Fruit fly (Drosophila melanogaster): ENCODE results near the gene RpS17.

Gene RpS17

DNA sequence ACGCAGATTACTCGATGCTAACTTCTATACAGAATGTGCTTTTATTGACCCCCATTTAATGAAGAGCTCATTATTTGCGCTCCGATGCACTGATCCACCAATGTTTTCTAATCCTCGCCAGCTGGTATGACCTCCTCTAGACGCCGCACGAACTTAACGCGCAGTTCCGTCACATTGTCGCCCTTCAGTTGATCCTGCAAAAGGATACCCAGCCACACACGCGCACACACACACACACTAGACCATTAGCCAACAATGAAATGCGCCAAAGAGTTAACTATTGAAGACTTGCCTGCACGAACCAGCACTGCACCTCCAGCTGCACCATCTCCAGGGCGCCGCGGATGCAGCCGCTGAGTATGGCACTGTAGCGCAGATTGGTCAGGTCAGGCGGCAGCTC, 9.2 kb upstream of the RpS17 start:
- no peak for TF ChIP-seq ttk (optimal IDR thresholded peaks at IDR 0.05)
- no peak for TF ChIP-seq Sin3A (optimal IDR thresholded peaks at IDR 0.05)
- no peak for TF ChIP-seq insv (optimal IDR thresholded peaks at IDR 0.05)
- no peak for TF ChIP-seq h (optimal IDR thresholded peaks at IDR 0.05)
- no peak for TF ChIP-seq Myc (optimal IDR thresholded peaks at IDR 0.05)
- TF ChIP-seq psq (optimal IDR thresholded peaks at IDR 0.05): no peak

DNA sequence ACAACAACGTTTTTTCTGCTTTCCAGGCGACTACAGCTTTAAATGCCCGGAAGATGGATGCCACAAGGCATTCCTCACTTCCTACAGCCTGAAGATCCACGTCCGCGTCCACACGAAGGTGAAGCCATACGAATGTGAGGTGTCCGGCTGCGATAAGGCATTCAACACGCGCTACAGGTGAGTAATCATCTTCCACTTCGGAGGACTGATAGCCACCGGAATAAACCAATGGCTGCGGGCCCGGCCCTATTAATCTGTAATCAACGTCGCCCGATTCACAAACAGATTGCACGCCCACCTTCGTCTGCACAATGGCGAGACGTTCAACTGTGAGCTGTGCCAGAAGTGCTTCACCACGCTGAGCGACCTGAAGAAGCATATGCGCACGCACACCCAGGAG, 6.2 kb upstream of the RpS17 start:
- TF ChIP-seq ttk (optimal IDR thresholded peaks at IDR 0.05) (no peak), Myc (optimal IDR thresholded peaks at IDR 0.05) (no peak), psq (optimal IDR thresholded peaks at IDR 0.05) (no peak), h (optimal IDR thresholded peaks at IDR 0.05) (no peak), Sin3A (optimal IDR thresholded peaks at IDR 0.05) (no peak), insv (optimal IDR thresholded peaks at IDR 0.05) (no peak)

DNA sequence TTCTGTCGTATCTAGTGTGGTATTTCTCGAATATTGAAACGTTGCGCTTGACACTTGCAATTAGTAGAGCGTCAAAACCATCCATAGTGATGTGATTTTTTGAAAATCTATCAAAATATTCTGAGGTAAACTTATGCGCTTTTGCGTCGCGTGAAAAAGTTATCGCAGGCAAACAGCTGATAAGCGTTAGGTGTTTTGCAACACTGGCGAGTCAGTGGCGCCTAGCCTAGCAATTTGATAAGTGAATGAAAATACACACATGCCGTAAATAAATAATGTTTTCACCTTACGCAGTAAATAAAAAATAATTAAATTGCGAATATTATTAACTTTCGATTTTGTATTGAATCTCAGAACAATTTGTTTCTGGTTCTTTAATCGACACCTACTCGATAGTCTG, 5.7 kb upstream of the RpS17 start, which contains the start of gene CG42526:
TSS of gene CG42526 (minus strand) at position 85 of the 400 bp plus-strand sequence.
- TF ChIP-seq Myc (optimal IDR thresholded peaks at IDR 0.05): no peak
- no peak for TF ChIP-seq insv (optimal IDR thresholded peaks at IDR 0.05)
- no peak for TF ChIP-seq ttk (optimal IDR thresholded peaks at IDR 0.05)
- TF ChIP-seq Sin3A (optimal IDR thresholded peaks at IDR 0.05): no peak
- no peak for TF ChIP-seq psq (optimal IDR thresholded peaks at IDR 0.05)
- no peak for TF ChIP-seq h (optimal IDR thresholded peaks at IDR 0.05)

dm6 chr3L:9432810-9433587, 3.4 kb upstream of the RpS17 start:
- TF ChIP-seq psq (optimal IDR thresholded peaks at IDR 0.05) (no peak), Myc (optimal IDR thresholded peaks at IDR 0.05) (no peak), Sin3A (optimal IDR thresholded peaks at IDR 0.05) (no peak), insv (optimal IDR thresholded peaks at IDR 0.05) (no peak), ttk (optimal IDR thresholded peaks at IDR 0.05) (no peak), h (optimal IDR thresholded peaks at IDR 0.05) (no peak)

- TF ChIP-seq psq (optimal IDR thresholded peaks at IDR 0.05) (no peak), Myc (optimal IDR thresholded peaks at IDR 0.05) (no peak), ttk (optimal IDR thresholded peaks at IDR 0.05) (no peak), Sin3A (optimal IDR thresholded peaks at IDR 0.05) (no peak), insv (optimal IDR thresholded peaks at IDR 0.05) (no peak), h (optimal IDR thresholded peaks at IDR 0.05) (no peak)
These were observed 2.4 kb upstream of the RpS17 start for dm6 chr3L:9431848-9432623.

dm6 chr3L:9430608-9430952, 959 bp upstream of the RpS17 start:
- TF ChIP-seq Myc (optimal IDR thresholded peaks at IDR 0.05): no peak

DNA sequence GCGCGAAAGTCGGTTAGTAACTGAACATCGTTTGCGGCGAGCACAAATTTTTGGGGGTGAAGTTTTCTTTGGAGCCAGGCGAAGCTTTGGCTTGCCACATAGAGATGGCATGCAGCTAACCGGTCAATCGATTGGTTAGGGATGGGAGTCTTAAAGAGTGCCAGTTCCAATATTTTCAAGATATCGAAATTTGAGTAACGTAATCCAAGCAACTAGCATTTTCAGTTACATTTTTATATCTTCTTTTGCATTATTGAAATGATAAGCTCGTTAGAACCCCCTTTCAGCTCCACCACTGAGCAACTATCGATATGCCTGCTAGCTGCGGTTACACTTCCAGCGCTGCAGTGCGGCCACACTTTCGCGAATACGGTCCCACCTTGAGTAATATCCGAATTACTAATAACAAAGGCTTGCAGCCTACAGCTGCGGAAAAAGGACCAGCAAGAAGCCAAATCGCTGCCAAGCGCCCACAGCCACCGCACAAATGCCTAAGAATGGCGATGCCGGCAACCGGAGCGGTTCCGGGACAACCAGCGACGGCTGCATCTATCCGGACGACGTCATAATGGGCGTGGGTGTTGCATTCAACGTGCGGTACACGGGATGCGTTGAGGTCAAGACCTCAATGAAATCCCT, 2.8 kb downstream of the RpS17 start, which contains the start of the genes Atat and Shc:
TSS of gene Atat (minus strand) at position 103 of the 639 bp plus-strand sequence.
TSS of gene Shc (plus strand) at position 355 of the 639 bp plus-strand sequence.
- TF ChIP-seq psq (optimal IDR thresholded peaks at IDR 0.05) (no peak), ttk (optimal IDR thresholded peaks at IDR 0.05) (no peak), insv (optimal IDR thresholded peaks at IDR 0.05) (no peak), Sin3A (optimal IDR thresholded peaks at IDR 0.05) (no peak), h (optimal IDR thresholded peaks at IDR 0.05) (no peak)

dm6 chr3L:9425838-9426237, 3.8 kb downstream of the RpS17 start:
- no peak for TF ChIP-seq psq (optimal IDR thresholded peaks at IDR 0.05)
- TF ChIP-seq ttk (optimal IDR thresholded peaks at IDR 0.05): no peak
- no peak for TF ChIP-seq insv (optimal IDR thresholded peaks at IDR 0.05)
- TF ChIP-seq Sin3A (optimal IDR thresholded peaks at IDR 0.05): no peak

- TF ChIP-seq h (optimal IDR thresholded peaks at IDR 0.05): no peak
- no peak for TF ChIP-seq insv (optimal IDR thresholded peaks at IDR 0.05)
- TF ChIP-seq Myc (optimal IDR thresholded peaks at IDR 0.05): no peak
These were observed 5.1 kb downstream of the RpS17 start for dm6 chr3L:9424528-9424911.

- no peak for TF ChIP-seq ttk (optimal IDR thresholded peaks at IDR 0.05)
- no peak for TF ChIP-seq Sin3A (optimal IDR thresholded peaks at IDR 0.05)
- no peak for TF ChIP-seq insv (optimal IDR thresholded peaks at IDR 0.05)
- no peak for TF ChIP-seq Myc (optimal IDR thresholded peaks at IDR 0.05)
These were observed 5.7 kb downstream of the RpS17 start for dm6 chr3L:9423757-9424527.

DNA sequence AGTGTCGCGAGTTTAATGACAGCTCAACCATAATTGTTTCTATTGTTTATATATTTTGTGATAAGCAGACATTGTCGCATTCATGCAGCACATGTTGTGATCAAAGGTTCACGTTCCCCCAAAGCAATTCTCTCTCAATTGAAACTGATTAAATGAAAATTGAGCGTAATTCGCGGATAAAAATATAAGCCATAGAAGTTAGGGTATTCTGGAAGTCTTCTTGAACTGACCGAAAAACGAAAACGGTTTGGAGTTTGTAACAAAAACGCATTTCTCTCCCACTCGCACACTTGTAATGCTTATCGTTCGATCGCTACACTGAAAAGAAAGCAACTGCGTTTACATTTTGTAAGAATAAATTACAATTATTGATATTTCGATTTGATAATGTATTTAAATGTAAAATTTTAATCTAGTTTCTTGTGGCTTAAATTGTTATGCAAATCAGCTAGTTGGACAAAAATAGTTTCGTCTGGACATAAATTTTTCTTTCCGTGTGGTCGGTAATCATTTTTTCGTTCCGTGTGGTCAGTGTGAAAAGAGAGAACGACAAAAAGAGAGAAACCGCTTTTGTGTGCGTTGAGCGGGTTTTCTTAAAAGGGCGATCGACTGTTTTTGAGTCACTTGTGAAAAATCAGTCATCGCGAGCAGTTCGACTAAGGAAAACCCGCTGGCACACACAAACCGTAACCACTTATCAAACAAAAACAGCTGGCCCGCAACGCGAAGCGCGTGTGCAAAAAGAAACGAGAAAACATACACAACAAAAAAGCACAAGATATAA, 6.8 kb downstream of the RpS17 start, which contains the start of gene aay:
TSS of gene aay (plus strand) at position 618 of the 784 bp plus-strand sequence.
- TF ChIP-seq ttk (optimal IDR thresholded peaks at IDR 0.05): no peak
- TF ChIP-seq Sin3A (optimal IDR thresholded peaks at IDR 0.05): no peak
- TF ChIP-seq Myc (optimal IDR thresholded peaks at IDR 0.05): no peak
- TF ChIP-seq psq (optimal IDR thresholded peaks at IDR 0.05): no peak

Data from Kc167 (cell line).